Worm (Caenorhabditis elegans) whole organism, mixed stage, embryonic: Measurements from ENCODE around the gene F56A8.5.

Experiments
- M03D4.4 ChIP-seq: sonication (generic microtip); optimal IDR thresholded peaks from 2 replicates; lab custom pipeline; 2017; ENCODE audit warnings: mild to moderate bottlenecking, missing genetic modification characterization, missing compliant biosample characterization
- ceh-43 ChIP-seq: fragments of 200-800 bp; sonication (Bioruptor generic); optimal IDR thresholded peaks from 2 replicates; lab custom pipeline; 2018; ENCODE audit warnings: mild to moderate bottlenecking, missing genetic modification characterization, moderate library complexity, missing compliant biosample characterization
- ces-1 ChIP-seq: fragments of 150-350 bp; optimal IDR thresholded peaks from 2 replicates; lab custom pipeline; 2014; ENCODE audit warnings: missing biosample characterization, missing genetic modification reagents, missing genetic modification characterization
- elt-1 ChIP-seq: sonication (generic microtip); optimal IDR thresholded peaks from 2 replicates; lab custom pipeline; 2017; ENCODE audit warnings: missing genetic modification characterization, mild to moderate bottlenecking, missing compliant biosample characterization, antibody characterized with exemption, moderate library complexity, borderline replicate concordance; ENCODE audit not compliant: insufficient read depth
- elt-3 ChIP-seq: fragments of 150-350 bp; optimal IDR thresholded peaks from 2 replicates; lab custom pipeline; 2014; ENCODE audit warnings: missing biosample characterization, missing genetic modification characterization
- lsy-2 ChIP-seq: fragments of 150-350 bp; optimal IDR thresholded peaks from 2 replicates; lab custom pipeline; 2014; ENCODE audit warnings: missing biosample characterization, missing genetic modification characterization
- nhr-28 ChIP-seq: fragments of 150-350 bp; optimal IDR thresholded peaks from 2 replicates; lab custom pipeline; 2014; ENCODE audit warnings: missing biosample characterization, missing genetic modification characterization
- snpc-4 ChIP-seq: fragments of 150-350 bp; optimal IDR thresholded peaks from 2 replicates; lab custom pipeline; 2014; ENCODE audit warnings: missing biosample characterization, missing genetic modification characterization

ce11 chrIII:13315071-13315470, 49.4 kb downstream of the F56A8.5 start, which contains the start of gene dph-7:
- TF ChIP-seq snpc-4 (no peak), ceh-43 (GFP tag; lab: Kevin White, UChicago) (no peak), ces-1 (GFP tag; lab: Kevin White, UChicago) (no peak), elt-3 (tag; lab: Kevin White, UChicago) (no peak), nhr-28 (no peak), lsy-2 (tag; lab: Kevin White, UChicago) (no peak), M03D4.4 (tag; lab: Kevin White, UChicago) (no peak), elt-1 (tag; lab: Kevin White, UChicago) (no peak)
